Worm (Caenorhabditis elegans) whole organism, L1 larva: ENCODE data around the gene daf-12.

Experiments
- aly-2 ChIP-seq: fragments of 150-350 bp; optimal IDR thresholded peaks from 2 replicates; lab custom pipeline; 2014; ENCODE audit warnings: missing biosample characterization, missing genetic modification characterization
- ces-1 ChIP-seq: fragments of 150-350 bp; optimal IDR thresholded peaks from 2 replicates; lab custom pipeline; 2014; ENCODE audit warnings: missing biosample characterization, missing genetic modification reagents, missing genetic modification characterization
- egl-27 ChIP-seq, 2 experiments: fragments of 150-350 bp in 1 of 2; sonication (generic microtip); optimal IDR thresholded peaks; 3 replicates each; lab custom pipeline; 2017 to 2018; ENCODE audit warnings: missing biosample characterization in 2 of 2, missing genetic modification characterization in 2 of 2, missing genetic modification reagents in 2 of 2
- elt-3 ChIP-seq, 6 experiments: fragments of 150-350 bp in 1 of 6; sonication (generic microtip); optimal IDR thresholded peaks; 2 replicates each; lab custom pipeline; 2017 to 2018; ENCODE audit warnings: missing biosample characterization in 6 of 6, missing genetic modification characterization in 6 of 6, inconsistent platforms in 1 of 6
- mep-1 ChIP-seq: fragments of 150-350 bp; optimal IDR thresholded peaks from 2 replicates; lab custom pipeline; 2014; ENCODE audit warnings: missing biosample characterization, missing genetic modification characterization
- nhr-20 ChIP-seq: sonication (generic microtip); optimal IDR thresholded peaks from 2 replicates; lab custom pipeline; 2016; ENCODE audit warnings: mild to moderate bottlenecking, missing genetic modification characterization, missing compliant biosample characterization
- nhr-71 ChIP-seq: sonication (generic microtip); optimal IDR thresholded peaks from 2 replicates; lab custom pipeline; 2016; ENCODE audit warnings: mild to moderate bottlenecking, missing genetic modification characterization, moderate library complexity, missing compliant biosample characterization
- nhr-76 ChIP-seq: sonication (generic microtip); optimal IDR thresholded peaks from 2 replicates; lab custom pipeline; 2017; ENCODE audit warnings: missing biosample characterization, missing genetic modification characterization
- nhr-77 ChIP-seq: fragments of 150-350 bp; optimal IDR thresholded peaks from 2 replicates; lab custom pipeline; 2014; ENCODE audit warnings: missing biosample characterization, missing genetic modification characterization
- sptf-1 ChIP-seq: fragments of 150-350 bp; optimal IDR thresholded peaks from 2 replicates; lab custom pipeline; 2014; ENCODE audit warnings: missing biosample characterization, missing genetic modification characterization
- tbx-2 ChIP-seq: sonication (generic microtip); optimal IDR thresholded peaks from 2 replicates; lab custom pipeline; 2016; ENCODE audit warnings: missing genetic modification characterization, missing compliant biosample characterization
- unc-130 ChIP-seq: fragments of 150-350 bp; optimal IDR thresholded peaks from 2 replicates; lab custom pipeline; 2017; ENCODE audit warnings: missing biosample characterization, missing genetic modification characterization, inconsistent platforms
- zag-1 ChIP-seq: fragments of 150-350 bp; optimal IDR thresholded peaks from 2 replicates; lab custom pipeline; 2014; ENCODE audit warnings: missing biosample characterization, missing genetic modification characterization

DNA sequence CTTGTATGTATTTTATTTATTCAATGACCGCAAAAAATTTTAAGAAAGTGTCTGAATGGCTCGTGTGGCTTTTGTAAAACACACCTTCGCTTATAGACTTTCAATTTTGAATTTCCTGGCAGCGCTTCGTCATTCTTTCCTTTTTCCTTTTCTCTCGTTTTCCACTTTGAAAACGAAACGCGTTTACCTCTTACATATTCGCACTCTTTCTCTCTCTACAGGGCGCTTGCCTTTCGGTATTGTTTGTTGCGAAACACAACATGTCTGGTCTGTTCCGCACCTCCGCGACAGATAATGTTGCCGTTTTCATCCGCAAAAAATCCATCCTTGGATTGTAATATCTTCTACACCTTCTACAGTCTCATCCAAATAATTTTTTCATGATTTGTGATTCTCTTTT lies 4.9 kb downstream of the daf-12 start:
- TF ChIP-seq sptf-1 (no peak), nhr-71 (tag; lab: Kevin White, UChicago) (no peak), elt-3 (tag; optimal IDR thresholded peaks at IDR 0.05; lab: Kevin White, UChicago) (no peak), nhr-20 (tag; lab: Kevin White, UChicago) (no peak), aly-2 (tag; lab: Kevin White, UChicago) (no peak), egl-27 (tag; optimal IDR thresholded peaks at IDR 0.05; lab: Kevin White, UChicago) (no peak), nhr-76 (tag; lab: Kevin White, UChicago) (no peak), unc-130 (tag; lab: Kevin White, UChicago) (no peak), mep-1 (tag; lab: Kevin White, UChicago) (peak; percentile 40), ces-1 (no peak), zag-1 (tag; lab: Kevin White, UChicago) (no peak), tbx-2 (tag; lab: Kevin White, UChicago) (no peak), nhr-77 (no peak)
